Worm (Caenorhabditis elegans) whole organism, L4 larva: ENCODE results near the gene F12A10.6.

Experiments used
- Y48G9A.11 ChIP-seq: fragments of 200-800 bp; sonication (Bioruptor generic); IDR thresholded peaks from 2 replicates; pipeline ENCODE4 v1.3.6; 2022; ENCODE audit warnings: missing genetic modification reagents, missing genetic modification characterization, missing compliant biosample characterization
- hlh-30 ChIP-seq: sonication (generic microtip); optimal IDR thresholded peaks from 2 replicates; lab custom pipeline; 2017; ENCODE audit warnings: antibody characterized with exemption, mild to moderate bottlenecking, missing genetic modification characterization, missing compliant biosample characterization; ENCODE audit not compliant: insufficient read depth
- pqm-1 ChIP-seq: sonication (generic microtip); optimal IDR thresholded peaks from 2 replicates; lab custom pipeline; 2017; ENCODE audit warnings: missing biosample characterization, missing genetic modification characterization

ce11 chrII:5449219-5449618 is 45.1 kb downstream of the F12A10.6 start:
- TF ChIP-seq hlh-30 (tag; lab: Kevin White, UChicago): no peak
- TF ChIP-seq Y48G9A.11: no peak
- TF ChIP-seq pqm-1 (tag; lab: Kevin White, UChicago): no peak
